Fruit fly (Drosophila melanogaster): Measurements from ENCODE around the gene RpS27.

RpS27 gene

DNA sequence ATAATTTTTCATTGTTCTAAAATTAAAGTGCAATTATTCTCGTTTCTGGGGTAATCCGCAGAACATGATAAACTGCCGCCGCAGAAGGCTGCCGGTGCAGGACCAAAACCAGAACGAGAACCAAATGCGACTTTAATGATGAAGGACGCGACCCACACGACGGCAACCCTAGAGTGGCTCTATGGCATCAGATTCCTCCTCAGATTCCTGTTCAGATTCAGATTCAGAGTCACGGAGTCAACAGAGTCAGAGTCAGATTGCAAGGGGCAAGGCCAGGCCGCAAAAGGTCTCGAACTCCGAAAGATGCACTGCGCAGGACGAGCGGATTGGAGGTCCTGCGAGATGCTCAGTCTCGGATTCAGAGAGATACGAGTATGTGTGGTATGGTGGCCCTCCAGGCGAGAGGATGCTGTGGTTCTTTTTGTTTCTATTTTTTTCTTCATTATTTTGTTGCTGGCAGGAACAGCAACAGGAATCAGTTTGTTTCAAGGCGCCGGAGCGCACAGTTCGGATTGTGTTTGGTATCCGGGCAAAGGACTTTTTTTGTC is 47.9 kb downstream of the RpS27 start, which contains the start of gene CG13654:
TSS of gene CG13654 (plus strand) at position 498 of the 548 bp plus-strand sequence.
- TF ChIP-seq fd59A (GFP tag; optimal IDR thresholded peaks at IDR 0.05) (no peak), Met (GFP tag; optimal IDR thresholded peaks at IDR 0.05) (no peak), dac (GFP tag; optimal IDR thresholded peaks at IDR 0.05) (no peak), Sox14 (GFP tag; optimal IDR thresholded peaks at IDR 0.05) (no peak), Eip78C (GFP tag) (no peak), Hr4 (GFP tag; optimal IDR thresholded peaks at IDR 0.05) (no peak), salr (GFP tag; optimal IDR thresholded peaks at IDR 0.05) (no peak), CG16779 (tag; optimal IDR thresholded peaks at IDR 0.05) (no peak)

Measured in whole organism, prepupa.